Worm (Caenorhabditis elegans) whole organism, L4 larva: ENCODE measurements around the gene F53F1.2.

ENCODE experiments used
- T26A8.4 ChIP-seq: fragments of 200-800 bp; sonication (Bioruptor generic); IDR thresholded peaks from 2 replicates; pipeline ENCODE4 v1.3.6; 2022; ENCODE audit warnings: missing genetic modification characterization, missing compliant biosample characterization
- nhr-76 ChIP-seq: fragments of 150-350 bp; optimal IDR thresholded peaks from 2 replicates; lab custom pipeline; 2014; ENCODE audit warnings: missing biosample characterization, missing genetic modification characterization
- nhr-77 ChIP-seq: fragments of 150-350 bp; optimal IDR thresholded peaks from 2 replicates; lab custom pipeline; 2014; ENCODE audit warnings: missing biosample characterization, missing genetic modification characterization

ce11 chrV:13457858-13458257, 51.2 kb downstream of the F53F1.2 start, which contains the start of gene F25H9.2:
- TF ChIP-seq nhr-77 (tag; lab: Kevin White, UChicago), result no peak
- TF ChIP-seq T26A8.4 (GFP tag; lab: Robert Waterston, UW), result no peak
- no peak for TF ChIP-seq nhr-76
